Worm (Caenorhabditis elegans) whole organism, L3 larva: Measurements from ENCODE around the gene ZC204.17.

Source experiments
- ceh-28 ChIP-seq: fragments of 150-350 bp; optimal IDR thresholded peaks from 2 replicates; lab custom pipeline; 2014; ENCODE audit warnings: missing biosample characterization, missing genetic modification reagents, missing genetic modification characterization
- fos-1 ChIP-seq: fragments of 150-350 bp; optimal IDR thresholded peaks from 2 replicates; lab custom pipeline; 2014; ENCODE audit warnings: missing biosample characterization, missing genetic modification characterization
- jun-1 ChIP-seq: fragments of 150-350 bp; optimal IDR thresholded peaks from 2 replicates; lab custom pipeline; 2014; ENCODE audit warnings: missing biosample characterization, missing genetic modification reagents, missing genetic modification characterization
- lin-15B ChIP-seq: fragments of 150-350 bp; optimal IDR thresholded peaks from 2 replicates; lab custom pipeline; 2014; ENCODE audit warnings: missing biosample characterization, missing genetic modification characterization
- nhr-12 ChIP-seq: fragments of 150-350 bp; optimal IDR thresholded peaks from 2 replicates; lab custom pipeline; 2014; ENCODE audit warnings: missing biosample characterization, missing genetic modification characterization
- pha-4 ChIP-seq: fragments of 150-350 bp; optimal IDR thresholded peaks from 2 replicates; lab custom pipeline; 2014; ENCODE audit warnings: missing biosample characterization, missing genetic modification reagents, missing genetic modification characterization
- pqm-1 ChIP-seq: fragments of 150-350 bp; optimal IDR thresholded peaks from 2 replicates; lab custom pipeline; 2017; ENCODE audit warnings: missing biosample characterization, missing genetic modification characterization, inconsistent platforms
- skn-1 ChIP-seq: fragments of 150-350 bp; optimal IDR thresholded peaks from 2 replicates; lab custom pipeline; 2014; ENCODE audit warnings: missing biosample characterization, missing genetic modification characterization

ce11 chrII:1610630-1611029 is 35.5 kb downstream of the ZC204.17 start, which contains the start of gene fbxa-163:
- no peak for TF ChIP-seq skn-1 (tag; lab: Kevin White, UChicago)
- TF ChIP-seq pha-4 = no peak
- no peak for TF ChIP-seq pqm-1
- no peak for TF ChIP-seq fos-1 (tag; lab: Kevin White, UChicago)
- no peak for TF ChIP-seq jun-1 (tag; lab: Kevin White, UChicago)
- no peak for TF ChIP-seq ceh-28 (tag; lab: Kevin White, UChicago)
- TF ChIP-seq lin-15B (tag; lab: Kevin White, UChicago) = no peak
- no peak for TF ChIP-seq nhr-12 (tag; lab: Kevin White, UChicago)
